Worm (Caenorhabditis elegans) whole organism, young adult: ENCODE measurements around the gene vha-19.

ENCODE experiments used
- B0019.2 ChIP-seq: fragments of 200-800 bp; sonication (Bioruptor generic); conservative IDR thresholded peaks from 2 replicates; pipeline ENCODE4 v1.3.6; 2022; ENCODE audit warnings: missing genetic modification reagents, missing genetic modification characterization, missing compliant biosample characterization
- B0035.1 ChIP-seq: sonication (generic microtip); optimal IDR thresholded peaks from 2 replicates; lab custom pipeline; 2016; ENCODE audit warnings: missing genetic modification characterization, mild to moderate bottlenecking, missing compliant biosample characterization, missing genotype, missing genetic modification reagents
- B0261.1 ChIP-seq: sonication (generic microtip); optimal IDR thresholded peaks from 2 replicates; lab custom pipeline; 2016; ENCODE audit warnings: mild to moderate bottlenecking, missing genetic modification characterization, moderate library complexity, missing compliant biosample characterization
- B0336.3 ChIP-seq: fragments of 200-800 bp; sonication (Bioruptor generic); IDR thresholded peaks from 2 replicates; pipeline ENCODE4 v1.3.6; 2022; ENCODE audit warnings: missing genetic modification characterization, missing compliant biosample characterization
- D2030.7 ChIP-seq: fragments of 200-800 bp; sonication (Bioruptor generic); IDR thresholded peaks from 2 replicates; pipeline ENCODE4 v1.3.6; 2022; ENCODE audit warnings: missing genetic modification reagents, missing genetic modification characterization, missing compliant biosample characterization
- F33H1.4 ChIP-seq: fragments of 200-800 bp; sonication (Bioruptor generic); IDR thresholded peaks from 2 replicates; pipeline ENCODE4 v1.3.6; 2022; ENCODE audit warnings: missing genetic modification reagents, missing genetic modification characterization, missing compliant biosample characterization
- F37B4.10 ChIP-seq: fragments of 200-800 bp; sonication (Bioruptor generic); IDR thresholded peaks from 2 replicates; pipeline ENCODE4 v1.3.6; 2022; ENCODE audit warnings: missing genetic modification characterization, missing compliant biosample characterization
- F52B5.7 ChIP-seq: sonication (generic microtip); optimal IDR thresholded peaks from 2 replicates; lab custom pipeline; 2016; ENCODE audit warnings: mild to moderate bottlenecking, missing genetic modification characterization, missing compliant biosample characterization
- Y53G8AR.9 ChIP-seq: fragments of 200-800 bp; sonication (Bioruptor generic); conservative IDR thresholded peaks from 2 replicates; pipeline ENCODE4 v1.3.6; 2022; ENCODE audit warnings: missing genetic modification reagents, missing genetic modification characterization, missing compliant biosample characterization
- Y67H2A.10 ChIP-seq: fragments of 200-800 bp; sonication (Bioruptor generic); conservative IDR thresholded peaks from 2 replicates; pipeline ENCODE4 v1.3.6; 2022; ENCODE audit warnings: missing genetic modification reagents, missing genetic modification characterization, missing compliant biosample characterization
- Y95B8A.8 ChIP-seq: fragments of 200-800 bp; sonication (Bioruptor generic); IDR thresholded peaks from 2 replicates; pipeline ENCODE4 v1.3.6; 2022; ENCODE audit warnings: missing genetic modification reagents, missing genetic modification characterization, missing compliant biosample characterization
- akir-1 ChIP-seq: fragments of 200-800 bp; sonication (Bioruptor generic); optimal IDR thresholded peaks from 2 replicates; lab custom pipeline; 2018; ENCODE audit warnings: mild to moderate bottlenecking, missing genetic modification characterization, moderate library complexity, missing compliant biosample characterization
- atf-7 ChIP-seq: sonication (generic microtip); optimal IDR thresholded peaks from 2 replicates; lab custom pipeline; 2017; ENCODE audit warnings: mild to moderate bottlenecking, missing genetic modification characterization, missing compliant biosample characterization
- athp-1 ChIP-seq: sonication (generic microtip); optimal IDR thresholded peaks from 2 replicates; lab custom pipeline; 2017; ENCODE audit warnings: mild to moderate bottlenecking, missing genetic modification characterization, missing compliant biosample characterization
- attf-3 ChIP-seq: fragments of 200-800 bp; sonication (Bioruptor generic); conservative IDR thresholded peaks from 2 replicates; pipeline ENCODE4 v1.3.6; 2022; ENCODE audit warnings: missing genetic modification reagents, missing genetic modification characterization, missing compliant biosample characterization
- attf-5 ChIP-seq: fragments of 200-800 bp; sonication (Bioruptor generic); optimal IDR thresholded peaks from 2 replicates; lab custom pipeline; 2018; ENCODE audit warnings: mild to moderate bottlenecking, missing genetic modification characterization, missing compliant biosample characterization
- ceh-58 ChIP-seq: fragments of 200-800 bp; sonication (Bioruptor generic); IDR thresholded peaks from 2 replicates; pipeline ENCODE4 v1.3.6; 2022; ENCODE audit warnings: missing genetic modification characterization, missing compliant biosample characterization
- dox-1 ChIP-seq: fragments of 200-800 bp; sonication (Bioruptor generic); IDR thresholded peaks from 2 replicates; pipeline ENCODE4 v1.3.6; 2022; ENCODE audit warnings: missing genetic modification reagents, missing genetic modification characterization, missing compliant biosample characterization
- dpff-1 ChIP-seq: sonication (generic microtip); optimal IDR thresholded peaks from 2 replicates; lab custom pipeline; 2017; ENCODE audit warnings: mild to moderate bottlenecking, missing genetic modification characterization, missing compliant biosample characterization
- dpl-1 ChIP-seq: fragments of 150-350 bp; optimal IDR thresholded peaks from 2 replicates; lab custom pipeline; 2014; ENCODE audit warnings: missing biosample characterization, missing genetic modification reagents, missing genetic modification characterization
- egl-44 ChIP-seq: fragments of 200-800 bp; sonication (Bioruptor generic); IDR thresholded peaks from 2 replicates; pipeline ENCODE4 v1.3.6; 2022; ENCODE audit warnings: missing genetic modification reagents, missing genetic modification characterization, missing compliant biosample characterization
- fkh-3 ChIP-seq: sonication (generic microtip); optimal IDR thresholded peaks from 2 replicates; lab custom pipeline; 2016; ENCODE audit warnings: mild to moderate bottlenecking, missing genetic modification characterization, missing compliant biosample characterization
- hlh-26 ChIP-seq: fragments of 200-800 bp; sonication (Bioruptor generic); conservative IDR thresholded peaks from 2 replicates; pipeline ENCODE4 v1.3.6; 2022; ENCODE audit warnings: missing genetic modification reagents, missing genetic modification characterization, missing compliant biosample characterization
- hmg-1.2 ChIP-seq: fragments of 200-800 bp; sonication (Bioruptor generic); IDR thresholded peaks from 2 replicates; pipeline ENCODE4 v1.3.6; 2022; ENCODE audit warnings: missing genetic modification reagents, missing genetic modification characterization, missing compliant biosample characterization
- hmg-20 ChIP-seq: fragments of 200-800 bp; sonication (Bioruptor generic); IDR thresholded peaks from 2 replicates; pipeline ENCODE4 v1.3.6; 2022; ENCODE audit warnings: missing genetic modification reagents, missing genetic modification characterization, missing compliant biosample characterization
- hsf-1 ChIP-seq: fragments of 200-800 bp; sonication (Bioruptor generic); IDR thresholded peaks from 2 replicates; pipeline ENCODE4 v1.3.6; 2022; ENCODE audit warnings: missing genetic modification reagents, missing genetic modification characterization, missing compliant biosample characterization
- let-607 ChIP-seq, 2 experiments: fragments of 200-800 bp in 1 of 2; sonication (Bioruptor generic) in 1 of 2; sonication (generic microtip) in 1 of 2; optimal IDR thresholded peaks; 2 replicates each; lab custom pipeline; 2016 to 2018; ENCODE audit warnings: mild to moderate bottlenecking in 2 of 2, missing compliant biosample characterization in 2 of 2, missing genetic modification characterization in 2 of 2, moderate library complexity in 2 of 2, missing genotype in 1 of 2
- lin-26 ChIP-seq: fragments of 200-800 bp; sonication (Bioruptor generic); IDR thresholded peaks from 2 replicates; pipeline ENCODE4 v1.3.6; 2022; ENCODE audit warnings: missing genetic modification reagents, missing genetic modification characterization, missing compliant biosample characterization
- lin-35 ChIP-seq, 3 experiments: fragments of 150-350 bp in 2 of 3; sonication (generic microtip) in 1 of 3; optimal IDR thresholded peaks; 2 replicates each; lab custom pipeline; 2014 to 2018; ENCODE audit warnings: missing biosample characterization in 3 of 3, missing genetic modification characterization in 3 of 3, missing genetic modification reagents in 3 of 3
- lin-40 ChIP-seq: sonication (generic microtip); optimal IDR thresholded peaks from 2 replicates; lab custom pipeline; 2016; ENCODE audit warnings: missing genetic modification characterization, mild to moderate bottlenecking, missing compliant biosample characterization, missing genotype, missing genetic modification reagents
- lin-54 ChIP-seq: fragments of 200-800 bp; sonication (Bioruptor generic); optimal IDR thresholded peaks from 2 replicates; lab custom pipeline; 2018; ENCODE audit warnings: mild to moderate bottlenecking, missing genetic modification characterization, missing compliant biosample characterization
- mel-28 ChIP-seq: sonication (generic microtip); optimal IDR thresholded peaks from 2 replicates; lab custom pipeline; 2016; ENCODE audit warnings: borderline replicate concordance, mild to moderate bottlenecking, missing genetic modification characterization, missing compliant biosample characterization
- mes-4 ChIP-seq: sonication (generic microtip); optimal IDR thresholded peaks from 2 replicates; lab custom pipeline; 2016; ENCODE audit warnings: missing genotype, missing genetic modification characterization, missing compliant biosample characterization
- mxl-1 ChIP-seq: sonication (generic microtip); optimal IDR thresholded peaks from 2 replicates; lab custom pipeline; 2016; ENCODE audit warnings: missing genetic modification characterization, missing compliant biosample characterization
- nfya-1 ChIP-seq: sonication (generic microtip); optimal IDR thresholded peaks from 2 replicates; lab custom pipeline; 2017; ENCODE audit warnings: antibody characterized with exemption, missing compliant biosample characterization, missing genetic modification characterization, borderline replicate concordance; ENCODE audit not compliant: insufficient read depth
- nhr-80 ChIP-seq: sonication (generic microtip); optimal IDR thresholded peaks from 2 replicates; lab custom pipeline; 2016; ENCODE audit warnings: missing genetic modification characterization, missing compliant biosample characterization
- nhr-90 ChIP-seq: sonication (generic microtip); optimal IDR thresholded peaks from 2 replicates; lab custom pipeline; 2016; ENCODE audit warnings: missing genotype, mild to moderate bottlenecking, missing genetic modification characterization, missing compliant biosample characterization
- pbrm-1 ChIP-seq: fragments of 200-800 bp; sonication (Bioruptor generic); IDR thresholded peaks from 2 replicates; pipeline ENCODE4 v1.3.6; 2022; ENCODE audit warnings: missing genetic modification reagents, missing genetic modification characterization, missing compliant biosample characterization
- pha-4 ChIP-seq: fragments of 150-350 bp; sonication (generic microtip); optimal IDR thresholded peaks from 2 replicates; lab custom pipeline; 2014; ENCODE audit warnings: missing biosample characterization, missing genetic modification reagents, missing genetic modification characterization
- rcor-1 ChIP-seq: fragments of 200-800 bp; sonication (Bioruptor generic); IDR thresholded peaks from 2 replicates; pipeline ENCODE4 v1.3.6; 2022; ENCODE audit warnings: missing genetic modification reagents, missing genetic modification characterization, missing compliant biosample characterization
- repo-1 ChIP-seq: sonication (generic microtip); optimal IDR thresholded peaks from 2 replicates; lab custom pipeline; 2017; ENCODE audit warnings: mild to moderate bottlenecking, missing genetic modification characterization, missing compliant biosample characterization
- sea-2 ChIP-seq: fragments of 200-800 bp; sonication (Bioruptor generic); IDR thresholded peaks from 2 replicates; pipeline ENCODE4 v1.3.6; 2022; ENCODE audit warnings: missing genetic modification characterization, missing compliant biosample characterization
- snpc-3.4 ChIP-seq: sonication (generic microtip); optimal IDR thresholded peaks from 2 replicates; lab custom pipeline; 2017; ENCODE audit warnings: missing genetic modification characterization, mild to moderate bottlenecking, missing compliant biosample characterization, antibody characterized with exemption, moderate library complexity, missing genotype, missing genetic modification reagents
- snpc-4 ChIP-seq, 5 experiments: fragments of 150-350 bp in 1 of 5; sonication (generic microtip) in 4 of 5; optimal IDR thresholded peaks; 2 replicates each; lab custom pipeline; 2014 to 2018; ENCODE audit warnings: missing genetic modification characterization in 5 of 5, missing biosample characterization in 3 of 5, antibody characterized with exemption in 2 of 5, mild to moderate bottlenecking in 2 of 5, missing compliant biosample characterization in 2 of 5, missing genotype in 2 of 5, moderate library complexity in 2 of 5, missing genetic modification reagents in 1 of 5
- somi-1 ChIP-seq: fragments of 200-800 bp; sonication (Bioruptor generic); optimal IDR thresholded peaks from 2 replicates; lab custom pipeline; 2018; ENCODE audit warnings: mild to moderate bottlenecking, missing genetic modification characterization, missing compliant biosample characterization
- unc-130 ChIP-seq: sonication (generic microtip); optimal IDR thresholded peaks from 2 replicates; lab custom pipeline; 2016; ENCODE audit warnings: missing genetic modification reagents, missing genetic modification characterization, missing compliant biosample characterization
- zim-3 ChIP-seq: sonication (generic microtip); optimal IDR thresholded peaks from 2 replicates; lab custom pipeline; 2017; ENCODE audit warnings: mild to moderate bottlenecking, missing genetic modification characterization, moderate library complexity, missing compliant biosample characterization
- ztf-22 ChIP-seq: fragments of 200-800 bp; sonication (Bioruptor generic); optimal IDR thresholded peaks from 2 replicates; lab custom pipeline; 2018; ENCODE audit warnings: mild to moderate bottlenecking, missing genetic modification characterization, moderate library complexity, missing compliant biosample characterization

The vha-19 gene

ce11 chrIV:3384593-3384992, 15.6 kb downstream of the vha-19 start (continued):
- TF ChIP-seq hmg-20 (GFP tag; lab: Robert Waterston, UW) (no peak), attf-5 (peak; percentile 95), mes-4 (tag; lab: Kevin White, UChicago) (no peak), B0261.1 (tag; lab: Kevin White, UChicago) (no peak), somi-1 (GFP tag; lab: Kevin White, UChicago) (peak; percentile 61), repo-1 (peak; percentile 64), ztf-22 (GFP tag; lab: Kevin White, UChicago) (peak; percentile 44), lin-40 (tag; lab: Kevin White, UChicago) (peak; percentile 90), lin-26 (GFP tag; lab: Robert Waterston, UW) (peak; percentile 63; the same call in 1 of the 2 replicates), hsf-1 (0 out of 2 replicates have a peak, but pooled peaks have one; percentile 29), F33H1.4 (0 out of 2 replicates have a peak, but pooled peaks have one; percentile 40), B0336.3 (peak; percentile 92), athp-1 (peak; percentile 39), F52B5.7 (tag; lab: Kevin White, UChicago) (peak; percentile 40), snpc-4 (GFP tag; optimal IDR thresholded peaks at IDR 0.05; lab: Kevin White, UChicago) (no peak), snpc-4 (tag; optimal IDR thresholded peaks at IDR 0.05; lab: Kevin White, UChicago) (peak in 2 of 4 experiments; percentile 64 to 65), nfya-1 (tag; lab: Kevin White, UChicago) (no peak), lin-35 (GFP tag; optimal IDR thresholded peaks at IDR 0.05; lab: Kevin White, UChicago) (peak in 1 of 3 experiments; percentile 65), B0035.1 (tag; lab: Kevin White, UChicago) (peak; percentile 37), nhr-90 (no peak), let-607 (tag; optimal IDR thresholded peaks at IDR 0.05; lab: Kevin White, UChicago) (peak in 1 of 2 experiments; percentile 50), akir-1 (no peak), Y67H2A.10 (GFP tag; lab: Robert Waterston, UW) (peak; percentile 59), fkh-3 (tag; lab: Kevin White, UChicago) (no peak), Y53G8AR.9 (GFP tag; lab: Robert Waterston, UW) (peak; percentile 88), dpff-1 (tag; lab: Kevin White, UChicago) (no peak), dox-1 (GFP tag; lab: Robert Waterston, UW) (peak; percentile 88), unc-130 (GFP tag; lab: Kevin White, UChicago) (no peak), hlh-26 (GFP tag; lab: Robert Waterston, UW) (no peak), mxl-1 (tag; lab: Kevin White, UChicago) (no peak), ceh-58 (no peak), D2030.7 (GFP tag; lab: Robert Waterston, UW) (no peak), dpl-1 (peak; percentile 10), nhr-80 (tag; lab: Kevin White, UChicago) (peak; percentile 72), snpc-3.4 (no peak), egl-44 (GFP tag; lab: Robert Waterston, UW) (0 out of 2 replicates have a peak, but pooled peaks have one; percentile 58), rcor-1 (GFP tag; lab: Robert Waterston, UW) (peak; percentile 63), mel-28 (tag; lab: Kevin White, UChicago) (no peak), lin-54 (GFP tag; lab: Kevin White, UChicago) (peak; percentile 80), F37B4.10 (GFP tag; lab: Robert Waterston, UW) (no peak), sea-2 (no peak), attf-3 (GFP tag; lab: Robert Waterston, UW) (peak; percentile 61; the same call in 1 of the 2 replicates), pbrm-1 (GFP tag; lab: Robert Waterston, UW) (peak; percentile 94), atf-7 (peak; percentile 83), zim-3 (tag; lab: Kevin White, UChicago) (no peak), Y95B8A.8 (GFP tag; lab: Robert Waterston, UW) (no peak), hmg-1.2 (GFP tag; lab: Robert Waterston, UW) (peak; percentile 99), pha-4 (tag; lab: Kevin White, UChicago) (no peak), B0019.2 (GFP tag; lab: Robert Waterston, UW) (no peak)
